Fruit fly (Drosophila melanogaster) Kc167 (cell line): ENCODE measurements around the gene CtsL4.

Source experiments
- Myc ChIP-seq: fragments of >200 bp; optimal IDR thresholded peaks from 2 replicates; lab custom pipeline; 2017; ENCODE audit warnings: missing external identifiers
- Sin3A ChIP-seq: fragments of >200 bp; optimal IDR thresholded peaks from 2 replicates; lab custom pipeline; 2018; ENCODE audit warnings: missing external identifiers
- h ChIP-seq: fragments of >200 bp; optimal IDR thresholded peaks from 3 replicates; lab custom pipeline; 2018; ENCODE audit warnings: missing external identifiers
- insv ChIP-seq: fragments of >200 bp; optimal IDR thresholded peaks from 3 replicates; lab custom pipeline; 2018; ENCODE audit warnings: missing external identifiers
- psq ChIP-seq: fragments of >200 bp; optimal IDR thresholded peaks from 2 replicates; lab custom pipeline; 2017; ENCODE audit warnings: missing external identifiers
- ttk ChIP-seq: sonication (Bioruptor generic); optimal IDR thresholded peaks from 2 replicates; lab custom pipeline; 2017; ENCODE audit warnings: missing external identifiers

- no peak for TF ChIP-seq insv
- TF ChIP-seq psq (lab: Kevin White, UChicago): peak; percentile 52
- TF ChIP-seq h: no peak
- no peak for TF ChIP-seq ttk
- no peak for TF ChIP-seq Myc (lab: Kevin White, UChicago)
- no peak for TF ChIP-seq Sin3A (lab: Kevin White, UChicago)
Measured at dm6 chr2L:10395642-10396487, 39.5 kb upstream of the CtsL4 start, which contains the start of gene Mdh1.
